Fruit fly (Drosophila melanogaster) whole organism, adult: ENCODE measurements around the gene Plp.

Source experiments
- CG12768 ChIP-seq: fragments of 200-800 bp; sonication (Bioruptor generic); optimal IDR thresholded peaks from 2 replicates; lab custom pipeline; 2017; ENCODE audit warnings: missing biosample characterization, missing genetic modification characterization, mild to moderate bottlenecking, moderate library complexity, missing genetic modification reagents
- CG14711 ChIP-seq: fragments of 200-800 bp; sonication (Bioruptor generic); optimal IDR thresholded peaks from 2 replicates; lab custom pipeline; 2018; ENCODE audit warnings: missing biosample characterization, mild to moderate bottlenecking, missing genetic modification characterization, moderate library complexity
- CG1620 ChIP-seq: fragments of 200-800 bp; sonication (Bioruptor generic); optimal IDR thresholded peaks from 2 replicates; lab custom pipeline; 2016; ENCODE audit warnings: missing biosample characterization, missing genetic modification characterization
- CG33017 ChIP-seq: fragments of 200-800 bp; sonication (Bioruptor generic); optimal IDR thresholded peaks from 2 replicates; lab custom pipeline; 2018; ENCODE audit warnings: missing biosample characterization, mild to moderate bottlenecking, missing genetic modification characterization, moderate library complexity
- CG7045 ChIP-seq: fragments of 200-800 bp; sonication (Bioruptor generic); optimal IDR thresholded peaks from 2 replicates; lab custom pipeline; 2017; ENCODE audit warnings: missing biosample characterization, mild to moderate bottlenecking, missing genetic modification characterization
- CG7101 ChIP-seq: fragments of 200-800 bp; sonication (Bioruptor generic); optimal IDR thresholded peaks from 2 replicates; lab custom pipeline; 2018; ENCODE audit warnings: missing biosample characterization, mild to moderate bottlenecking, missing genetic modification characterization, moderate library complexity
- Clk ChIP-seq: fragments of 200-800 bp; sonication (Bioruptor generic); optimal IDR thresholded peaks from 2 replicates; lab custom pipeline; 2017; ENCODE audit warnings: missing biosample characterization, missing genetic modification characterization
- Hr96 ChIP-seq: fragments of 200-800 bp; sonication (Bioruptor generic); optimal IDR thresholded peaks from 2 replicates; lab custom pipeline; 2016; ENCODE audit warnings: missing biosample characterization, missing genetic modification characterization
- Mnt ChIP-seq: fragments of 200-800 bp; sonication (Bioruptor generic); optimal IDR thresholded peaks from 2 replicates; lab custom pipeline; 2016; ENCODE audit warnings: missing biosample characterization, mild to moderate bottlenecking, missing genetic modification characterization
- bab1 ChIP-seq: fragments of 200-800 bp; sonication (Bioruptor generic); optimal IDR thresholded peaks from 3 replicates; lab custom pipeline; 2019; ENCODE audit warnings: missing biosample characterization, mild to moderate bottlenecking, missing genetic modification characterization, moderate library complexity
- kay ChIP-seq: fragments of 200-800 bp; sonication (Bioruptor generic); peaks from one replicate; lab custom pipeline; 2016; ENCODE audit warnings: missing biosample characterization, missing genetic modification characterization, borderline replicate concordance

DNA sequence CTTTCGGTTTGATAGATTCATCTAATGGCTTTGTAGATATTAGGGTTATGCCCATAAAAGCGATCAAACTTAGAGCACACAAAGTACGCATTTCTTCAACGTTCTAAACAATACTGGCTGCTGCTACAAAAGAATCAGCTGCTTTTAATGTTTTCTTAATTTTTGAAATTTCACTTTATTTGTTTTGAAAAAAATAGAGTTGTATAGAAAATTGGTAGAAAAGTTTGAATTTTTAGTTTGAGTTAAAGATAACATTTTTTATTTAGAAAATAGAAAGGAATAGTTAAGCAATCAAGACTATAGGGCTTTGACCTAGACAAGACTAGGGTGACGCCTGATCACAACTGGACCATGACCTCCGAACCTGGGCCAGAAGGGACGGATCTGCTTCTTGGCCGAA lies 44.4 kb downstream of the Plp start, which contains the start of gene CG18581:
- no peak for TF ChIP-seq CG7045 (GFP tag; lab: Kevin White, UChicago)
- TF ChIP-seq CG7101 (tag; lab: Kevin White, UChicago), result no peak
- no peak for TF ChIP-seq CG14711
- TF ChIP-seq kay (GFP tag; lab: Kevin White, UChicago), result no peak
- TF ChIP-seq Mnt, result no peak
- no peak for TF ChIP-seq CG1620 (GFP tag; lab: Kevin White, UChicago)
- no peak for TF ChIP-seq CG12768 (GFP tag; lab: Kevin White, UChicago)
- no peak for TF ChIP-seq CG33017 (tag; lab: Kevin White, UChicago)
- no peak for TF ChIP-seq bab1 (GFP tag; lab: Kevin White, UChicago)
- TF ChIP-seq Clk, result no peak
- TF ChIP-seq Hr96 (GFP tag; lab: Kevin White, UChicago), result no peak
